Fruit fly (Drosophila melanogaster) whole organism, embryonic: ENCODE measurements around the gene CG15353.
A peak's percentile ranks its signal among the peaks of the same experiment; 100 is the strongest.

Experiments used
- Asciz ChIP-seq: fragments of 200-800 bp; sonication (Bioruptor generic); optimal IDR thresholded peaks from 2 replicates; lab custom pipeline; 2017; ENCODE audit warnings: missing biosample characterization, mild to moderate bottlenecking, missing genetic modification characterization, missing genetic modification reagents
- Bgb ChIP-seq: fragments of 200-800 bp; sonication (Bioruptor generic); IDR thresholded peaks from 2 replicates; pipeline ENCODE4 v1.3.6; 2022; ENCODE audit warnings: missing biosample characterization, missing genetic modification characterization; ENCODE audit not compliant: partially characterized antibody
- CG10366 ChIP-seq: fragments of 200-800 bp; sonication (Bioruptor generic); IDR thresholded peaks from 2 replicates; pipeline ENCODE4 v1.3.6; 2022; ENCODE audit warnings: missing biosample characterization, missing genetic modification characterization
- CG11247 ChIP-seq: fragments of 200-800 bp; sonication (Bioruptor generic); IDR thresholded peaks from 2 replicates; pipeline ENCODE4 v1.3.6; 2022; ENCODE audit warnings: missing biosample characterization, missing genetic modification characterization
- CG12391 ChIP-seq: fragments of 200-800 bp; sonication (Bioruptor generic); optimal IDR thresholded peaks from 3 replicates; lab custom pipeline; 2018; ENCODE audit warnings: missing biosample characterization, mild to moderate bottlenecking, missing genetic modification characterization, moderate library complexity
- CG12659 ChIP-seq: fragments of 200-800 bp; sonication (Bioruptor generic); optimal IDR thresholded peaks from 3 replicates; lab custom pipeline; 2017; ENCODE audit warnings: mild to moderate bottlenecking, missing biosample characterization, missing genetic modification reagents, missing genetic modification characterization
- CG12769 ChIP-seq: fragments of 200-800 bp; sonication (Bioruptor generic); optimal IDR thresholded peaks from 2 replicates; lab custom pipeline; 2019; ENCODE audit warnings: missing biosample characterization, mild to moderate bottlenecking, missing genetic modification characterization, moderate library complexity
- CG18599 ChIP-seq: fragments of 200-800 bp; sonication (Bioruptor generic); optimal IDR thresholded peaks from 3 replicates; lab custom pipeline; 2017; ENCODE audit warnings: missing biosample characterization, missing genetic modification characterization, mild to moderate bottlenecking, moderate library complexity, missing genetic modification reagents
- CG2116 ChIP-seq: fragments of 200-800 bp; sonication (Bioruptor generic); optimal IDR thresholded peaks from 3 replicates; lab custom pipeline; 2018; ENCODE audit warnings: missing biosample characterization, mild to moderate bottlenecking, missing genetic modification characterization
- CG31365 ChIP-seq: fragments of 200-800 bp; sonication (Bioruptor generic); optimal IDR thresholded peaks from 2 replicates; lab custom pipeline; 2018; ENCODE audit warnings: missing biosample characterization, mild to moderate bottlenecking, missing genetic modification characterization
- CG31441 ChIP-seq: fragments of 200-800 bp; sonication (Bioruptor generic); IDR thresholded peaks from 2 replicates; pipeline ENCODE4 v1.3.6; 2022; ENCODE audit warnings: missing biosample characterization, missing genetic modification characterization
- CG4424 ChIP-seq: fragments of 200-800 bp; sonication (Bioruptor generic); optimal IDR thresholded peaks from 3 replicates; lab custom pipeline; 2016; ENCODE audit warnings: missing biosample characterization, missing genetic modification characterization
- CG5180 ChIP-seq: fragments of 200-800 bp; sonication (Bioruptor generic); optimal IDR thresholded peaks from 3 replicates; lab custom pipeline; 2017; ENCODE audit warnings: missing biosample characterization, missing genetic modification characterization, mild to moderate bottlenecking, moderate library complexity, missing genetic modification reagents
- CG5245 ChIP-seq: fragments of 200-800 bp; sonication (Bioruptor generic); optimal IDR thresholded peaks from 3 replicates; lab custom pipeline; 2016; ENCODE audit warnings: missing biosample characterization, missing genetic modification characterization
- CG6689 ChIP-seq: fragments of 200-800 bp; sonication (Bioruptor generic); IDR thresholded peaks from 2 replicates; pipeline ENCODE4 v1.3.6; 2022; ENCODE audit warnings: missing biosample characterization, missing genetic modification characterization
- CG7556 ChIP-seq: fragments of 200-800 bp; sonication (Bioruptor generic); optimal IDR thresholded peaks from 2 replicates; lab custom pipeline; 2017; ENCODE audit warnings: missing biosample characterization, mild to moderate bottlenecking, missing genetic modification characterization
- CG8478 ChIP-seq: fragments of >200 bp; optimal IDR thresholded peaks from 2 replicates; lab custom pipeline; 2018
- CoRest ChIP-seq: fragments of 200-800 bp; sonication (Bioruptor generic); optimal IDR thresholded peaks from 3 replicates; lab custom pipeline; 2018; ENCODE audit warnings: missing biosample characterization, mild to moderate bottlenecking, missing genetic modification characterization, moderate library complexity
- Deaf1 ChIP-seq: fragments of 200-800 bp; optimal IDR thresholded peaks from 3 replicates; lab custom pipeline; 2019; ENCODE audit warnings: missing biosample characterization, mild to moderate bottlenecking, missing genetic modification characterization, moderate library complexity
- Dip3 ChIP-seq: fragments of 200-800 bp; sonication (Bioruptor generic); optimal IDR thresholded peaks from 3 replicates; lab custom pipeline; 2016; ENCODE audit warnings: missing biosample characterization, missing genetic modification characterization
- Dref ChIP-seq: fragments of 200-800 bp; sonication (Bioruptor generic); IDR thresholded peaks from 2 replicates; pipeline ENCODE4 v1.3.6; 2022; ENCODE audit warnings: missing biosample characterization, missing genetic modification characterization
- Hr78 ChIP-seq, 2 experiments: fragments of 200-800 bp in 1 of 2; fragments of >200 bp in 1 of 2; sonication (Bioruptor generic) in 1 of 2; optimal IDR thresholded peaks; 2 replicates each; lab custom pipeline; 2017 to 2019; ENCODE audit warnings: missing biosample characterization in 2 of 2, missing genetic modification characterization in 2 of 2, mild to moderate bottlenecking in 1 of 2, moderate library complexity in 1 of 2
- Kr ChIP-seq: fragments of 200-800 bp; sonication (Bioruptor generic); optimal IDR thresholded peaks from 2 replicates; lab custom pipeline; 2017; ENCODE audit warnings: missing biosample characterization, mild to moderate bottlenecking, missing genetic modification characterization
- Meics ChIP-seq: fragments of 200-800 bp; sonication (Bioruptor generic); optimal IDR thresholded peaks from 2 replicates; lab custom pipeline; 2017; ENCODE audit warnings: missing biosample characterization, mild to moderate bottlenecking, missing genetic modification characterization
- Neu2 ChIP-seq: fragments of 200-800 bp; sonication (Bioruptor generic); optimal IDR thresholded peaks from 3 replicates; lab custom pipeline; 2016; ENCODE audit warnings: missing biosample characterization, missing genetic modification characterization, borderline replicate concordance
- PHDP ChIP-seq: fragments of 200-800 bp; sonication (Bioruptor generic); optimal IDR thresholded peaks from 3 replicates; lab custom pipeline; 2018; ENCODE audit warnings: missing biosample characterization, mild to moderate bottlenecking, missing genetic modification characterization, moderate library complexity
- Sry-β ChIP-seq: fragments of 200-800 bp; sonication (Bioruptor generic); optimal IDR thresholded peaks from 2 replicates; lab custom pipeline; 2018; ENCODE audit warnings: missing biosample characterization, mild to moderate bottlenecking, missing genetic modification characterization, moderate library complexity
- Sry-δ ChIP-seq: fragments of 200-800 bp; sonication (Bioruptor generic); optimal IDR thresholded peaks from 2 replicates; lab custom pipeline; 2016; ENCODE audit warnings: missing biosample characterization, missing genetic modification characterization
- Ssrp ChIP-seq: fragments of 200-800 bp; sonication (Bioruptor generic); optimal IDR thresholded peaks from 2 replicates; lab custom pipeline; 2018; ENCODE audit warnings: missing biosample characterization, mild to moderate bottlenecking, missing genetic modification characterization, moderate library complexity
- amos ChIP-seq: fragments of 200-800 bp; sonication (Bioruptor generic); IDR thresholded peaks from 2 replicates; pipeline ENCODE4 v1.3.6; 2022; ENCODE audit warnings: missing biosample characterization, missing genetic modification characterization; ENCODE audit not compliant: partially characterized antibody
- cato ChIP-seq: fragments of 200-800 bp; sonication (Bioruptor generic); optimal IDR thresholded peaks from 2 replicates; lab custom pipeline; 2016; ENCODE audit warnings: missing biosample characterization, missing genetic modification characterization, borderline replicate concordance
- dan ChIP-seq: fragments of 200-800 bp; sonication (Bioruptor generic); IDR thresholded peaks from 2 replicates; pipeline ENCODE4 v1.3.6; 2022; ENCODE audit warnings: missing biosample characterization, missing genetic modification characterization
- ewg ChIP-seq: fragments of 200-800 bp; sonication (Bioruptor generic); optimal IDR thresholded peaks from 3 replicates; lab custom pipeline; 2017; ENCODE audit warnings: mild to moderate bottlenecking, missing biosample characterization, missing genetic modification reagents, missing genetic modification characterization
- fd96Cb ChIP-seq: fragments of 200-800 bp; sonication (Bioruptor generic); optimal IDR thresholded peaks from 2 replicates; lab custom pipeline; 2018; ENCODE audit warnings: missing biosample characterization, mild to moderate bottlenecking, missing genetic modification characterization, moderate library complexity
- fu2 ChIP-seq: fragments of 200-800 bp; sonication (Bioruptor generic); optimal IDR thresholded peaks from 2 replicates; lab custom pipeline; 2016; ENCODE audit warnings: missing biosample characterization, missing genetic modification characterization
- hbn ChIP-seq: fragments of 200-800 bp; sonication (Bioruptor generic); IDR thresholded peaks from 2 replicates; pipeline ENCODE4 v1.3.6; 2022; ENCODE audit warnings: missing biosample characterization, missing genetic modification characterization; ENCODE audit not compliant: partially characterized antibody
- nerfin-2 ChIP-seq: fragments of 200-800 bp; sonication (Bioruptor generic); IDR thresholded peaks from 2 replicates; pipeline ENCODE4 v1.3.6; 2022; ENCODE audit warnings: missing biosample characterization, missing genetic modification characterization; ENCODE audit not compliant: partially characterized antibody
- nmo ChIP-seq: fragments of 200-800 bp; sonication (Bioruptor generic); optimal IDR thresholded peaks from 2 replicates; lab custom pipeline; 2018; ENCODE audit warnings: missing biosample characterization, mild to moderate bottlenecking, missing genetic modification characterization, moderate library complexity
- nom ChIP-seq: fragments of 200-800 bp; sonication (Bioruptor generic); optimal IDR thresholded peaks from 2 replicates; lab custom pipeline; 2017; ENCODE audit warnings: missing biosample characterization, missing genetic modification characterization, mild to moderate bottlenecking, moderate library complexity, missing genetic modification reagents
- row ChIP-seq: fragments of 200-800 bp; sonication (Bioruptor generic); IDR thresholded peaks from 3 replicates; pipeline ENCODE4 v1.3.6; 2022; ENCODE audit warnings: missing biosample characterization, missing genetic modification characterization
- slbo ChIP-seq: fragments of 200-800 bp; sonication (Bioruptor generic); IDR thresholded peaks from 2 replicates; pipeline ENCODE4 v1.3.6; 2022; ENCODE audit warnings: missing biosample characterization, missing genetic modification characterization
- ssp ChIP-seq: fragments of 200-800 bp; sonication (Bioruptor generic); IDR thresholded peaks from 2 replicates; pipeline ENCODE4 v1.3.6; 2022; ENCODE audit warnings: missing biosample characterization, missing genetic modification characterization
- tna ChIP-seq: fragments of 200-800 bp; sonication (Bioruptor generic); IDR thresholded peaks from 2 replicates; pipeline ENCODE4 v1.3.6; 2022; ENCODE audit warnings: missing biosample characterization, missing genetic modification characterization; ENCODE audit not compliant: partially characterized antibody
- trem ChIP-seq: fragments of 200-800 bp; optimal IDR thresholded peaks from 3 replicates; lab custom pipeline; 2019; ENCODE audit warnings: missing biosample characterization, mild to moderate bottlenecking, missing genetic modification characterization, moderate library complexity
- vfl ChIP-seq: fragments of 200-800 bp; sonication (Bioruptor generic); optimal IDR thresholded peaks from 2 replicates; lab custom pipeline; 2016; ENCODE audit warnings: missing biosample characterization, missing genetic modification characterization
- zen2 ChIP-seq: fragments of 200-800 bp; sonication (Bioruptor generic); IDR thresholded peaks from 3 replicates; pipeline ENCODE4 v1.3.6; 2022; ENCODE audit warnings: missing biosample characterization, missing genetic modification characterization; ENCODE audit not compliant: partially characterized antibody

CG15353 gene

dm6 chr2L:1987434-1988191, 19.4 kb downstream of the CG15353 start, which contains the start of gene Got2 (continued):
- peak; percentile 6 for TF ChIP-seq fd96Cb (tag; lab: Kevin White, UChicago)
- TF ChIP-seq nmo (GFP tag; lab: Kevin White, UChicago), result peak; percentile 17
- TF ChIP-seq CG7556 (GFP tag; lab: Kevin White, UChicago), result peak; percentile 48
- TF ChIP-seq zen2 (GFP tag; lab: Robert Waterston, UW), result peak; percentile 75
- TF ChIP-seq Bgb (GFP tag; lab: Robert Waterston, UW), result peak; percentile 88
- peak; percentile 11 for TF ChIP-seq Sry-δ (GFP tag; lab: Kevin White, UChicago)
- TF ChIP-seq Hr78 (GFP tag; optimal IDR thresholded peaks at IDR 0.05; lab: Kevin White, UChicago), result peak in 1 of 2 experiments; percentile 83
- peak; percentile 39 for TF ChIP-seq CoRest (tag; lab: Kevin White, UChicago)
- TF ChIP-seq amos (GFP tag; lab: Robert Waterston, UW), result peak; percentile 87
- 0 out of 2 replicates have a peak, but pooled peaks have one; percentile 25 for TF ChIP-seq CG11247 (GFP tag; lab: Robert Waterston, UW)
- peak; percentile 54 for TF ChIP-seq Dref
- TF ChIP-seq cato (GFP tag; lab: Kevin White, UChicago), result peak; percentile 2
- TF ChIP-seq PHDP (tag; lab: Kevin White, UChicago), result peak; percentile 10
- TF ChIP-seq CG10366 (GFP tag; lab: Robert Waterston, UW), result peak; percentile 31; the same call in 1 of the 2 replicates
- peak; percentile 12 for TF ChIP-seq Deaf1 (tag; lab: Kevin White, UChicago)
- TF ChIP-seq Sry-β (GFP tag; lab: Kevin White, UChicago), result peak; percentile 91
- TF ChIP-seq CG18599, result peak; percentile 43
- peak; percentile 25 for TF ChIP-seq CG31365 (tag; lab: Kevin White, UChicago)
- peak; percentile 57 for TF ChIP-seq ewg (GFP tag; lab: Kevin White, UChicago)
- TF ChIP-seq CG8478 (lab: Kevin White, UChicago), result peak; percentile 78
- TF ChIP-seq CG6689 (GFP tag; lab: Robert Waterston, UW), result peak; percentile 11; the same call in 1 of the 2 replicates
- TF ChIP-seq CG12391 (tag; lab: Kevin White, UChicago), result peak; percentile 64
- TF ChIP-seq slbo, result peak; percentile 57
- TF ChIP-seq CG4424 (GFP tag; lab: Kevin White, UChicago), result peak; percentile 7
- peak; percentile 79 for TF ChIP-seq hbn (GFP tag; lab: Robert Waterston, UW)
- no peak for TF ChIP-seq ssp (GFP tag; lab: Robert Waterston, UW)
- no peak for TF ChIP-seq dan (GFP tag; lab: Robert Waterston, UW)
- TF ChIP-seq vfl (GFP tag; lab: Kevin White, UChicago), result peak; percentile 5
- no peak for TF ChIP-seq trem (tag; lab: Kevin White, UChicago)
- TF ChIP-seq fu2, result peak; percentile 23
- TF ChIP-seq row (GFP tag; lab: Robert Waterston, UW), result peak; percentile 85
- peak; percentile 95 for TF ChIP-seq CG5180
- TF ChIP-seq nerfin-2 (GFP tag; lab: Robert Waterston, UW), result peak; percentile 67
- no peak for TF ChIP-seq Asciz
- no peak for TF ChIP-seq nom
- peak; percentile 83 for TF ChIP-seq tna (GFP tag; lab: Robert Waterston, UW)
- TF ChIP-seq Ssrp (tag; lab: Kevin White, UChicago), result peak; percentile 13
- peak; percentile 15 for TF ChIP-seq CG12769
- TF ChIP-seq CG2116 (GFP tag; lab: Kevin White, UChicago), result peak; percentile 37
- TF ChIP-seq CG31441, result 0 out of 2 replicates have a peak, but pooled peaks have one; percentile 34
- peak; percentile 52 for TF ChIP-seq Meics
- no peak for TF ChIP-seq Neu2 (GFP tag; lab: Kevin White, UChicago)
- TF ChIP-seq Dip3 (GFP tag; lab: Kevin White, UChicago), result no peak
- TF ChIP-seq CG5245 (GFP tag; lab: Kevin White, UChicago), result no peak
- no peak for TF ChIP-seq Kr (GFP tag; lab: Kevin White, UChicago)
- no peak for TF ChIP-seq CG12659 (GFP tag; lab: Kevin White, UChicago)
- TF ChIP-seq, all 482 proteins: peak for 122
